Worm (Caenorhabditis elegans) whole organism, mixed stage, embryonic: ENCODE data around the gene C14B4.2.

Source experiments
- bed-3 ChIP-seq: fragments of 200-800 bp; sonication (Bioruptor generic); optimal IDR thresholded peaks from 3 replicates; lab custom pipeline; 2018; ENCODE audit warnings: mild to moderate bottlenecking, missing genetic modification characterization, moderate library complexity, missing compliant biosample characterization
- ces-1 ChIP-seq: fragments of 150-350 bp; optimal IDR thresholded peaks from 2 replicates; lab custom pipeline; 2014; ENCODE audit warnings: missing biosample characterization, missing genetic modification reagents, missing genetic modification characterization
- drap-1 ChIP-seq: fragments of 200-800 bp; sonication (Bioruptor generic); optimal IDR thresholded peaks from 3 replicates; lab custom pipeline; 2018; ENCODE audit warnings: mild to moderate bottlenecking, missing genetic modification characterization, missing compliant biosample characterization
- elt-3 ChIP-seq: fragments of 150-350 bp; optimal IDR thresholded peaks from 2 replicates; lab custom pipeline; 2014; ENCODE audit warnings: missing biosample characterization, missing genetic modification characterization
- lsy-2 ChIP-seq: fragments of 150-350 bp; optimal IDR thresholded peaks from 2 replicates; lab custom pipeline; 2014; ENCODE audit warnings: missing biosample characterization, missing genetic modification characterization
- nhr-12 ChIP-seq: fragments of 150-350 bp; optimal IDR thresholded peaks from 2 replicates; lab custom pipeline; 2014; ENCODE audit warnings: missing biosample characterization, missing genetic modification characterization
- pha-4 ChIP-seq: fragments of 150-350 bp; optimal IDR thresholded peaks from 2 replicates; lab custom pipeline; 2018; ENCODE audit warnings: missing biosample characterization, missing genetic modification reagents, missing genetic modification characterization
- snpc-4 ChIP-seq: fragments of 150-350 bp; optimal IDR thresholded peaks from 2 replicates; lab custom pipeline; 2014; ENCODE audit warnings: missing biosample characterization, missing genetic modification characterization
- unc-120 ChIP-seq: sonication (generic microtip); optimal IDR thresholded peaks from 2 replicates; lab custom pipeline; 2017; ENCODE audit warnings: missing genetic modification characterization, missing compliant biosample characterization; ENCODE audit not compliant: poor library complexity, severe bottlenecking
- unc-39 ChIP-seq: fragments of 150-350 bp; optimal IDR thresholded peaks from 2 replicates; lab custom pipeline; 2014; ENCODE audit warnings: missing biosample characterization, missing genetic modification characterization
- zip-8 ChIP-seq: fragments of 150-350 bp; optimal IDR thresholded peaks from 2 replicates; lab custom pipeline; 2014; ENCODE audit warnings: missing biosample characterization, missing genetic modification characterization
- ztf-11 ChIP-seq: fragments of 150-350 bp; optimal IDR thresholded peaks from 2 replicates; lab custom pipeline; 2014; ENCODE audit warnings: missing biosample characterization, missing genetic modification characterization

DNA sequence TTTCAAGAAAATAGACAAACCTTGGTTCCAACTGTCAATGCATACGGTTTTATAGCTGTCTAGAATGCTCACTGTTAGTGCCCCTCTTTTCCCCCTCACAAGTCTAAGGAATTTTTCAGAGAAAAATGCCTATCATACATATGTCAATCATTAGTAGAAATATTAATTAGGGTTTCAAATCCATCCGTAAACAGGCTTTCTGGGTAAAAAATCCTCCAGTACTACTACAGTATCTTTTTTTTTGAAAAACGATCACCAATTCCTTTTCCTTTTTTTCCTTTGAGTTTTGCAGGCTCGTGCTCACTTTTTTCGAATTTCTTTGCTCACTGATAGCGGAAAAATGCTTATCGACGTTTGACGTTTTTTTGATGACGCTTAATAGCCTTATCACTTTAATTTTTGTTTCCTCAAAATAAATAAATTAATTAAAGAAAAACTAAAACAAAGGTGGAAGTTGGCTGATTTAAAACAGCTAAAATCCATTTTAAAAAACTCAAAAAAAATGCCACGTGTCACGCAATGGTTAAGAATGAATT lies 42.9 kb downstream of the C14B4.2 start, which contains the start of gene C43D7.7:
- TF ChIP-seq snpc-4 (no peak), ces-1 (GFP tag; lab: Kevin White, UChicago) (no peak), bed-3 (no peak), lsy-2 (tag; lab: Kevin White, UChicago) (no peak), unc-120 (no peak), elt-3 (no peak), nhr-12 (tag; lab: Kevin White, UChicago) (no peak), pha-4 (tag; lab: Kevin White, UChicago) (no peak), ztf-11 (tag; lab: Kevin White, UChicago) (no peak), zip-8 (tag; lab: Kevin White, UChicago) (no peak), unc-39 (tag; lab: Kevin White, UChicago) (no peak), drap-1 (no peak)
